Worm (Caenorhabditis elegans) whole organism, L4 larva: ENCODE results near the gene let-721.

ENCODE experiments used
- F37D6.2 ChIP-seq: sonication (generic microtip); optimal IDR thresholded peaks from 2 replicates; lab custom pipeline; 2016; ENCODE audit warnings: mild to moderate bottlenecking, missing genetic modification characterization, missing compliant biosample characterization
- F49E8.2 ChIP-seq: sonication (generic microtip); optimal IDR thresholded peaks from 2 replicates; lab custom pipeline; 2016; ENCODE audit warnings: missing compliant biosample characterization, mild to moderate bottlenecking, missing genetic modification characterization, borderline replicate concordance
- R02D3.7 ChIP-seq: fragments of 150-350 bp; sonication (generic microtip); optimal IDR thresholded peaks from 3 replicates; lab custom pipeline; 2014; ENCODE audit warnings: missing biosample characterization, missing genetic modification characterization
- T20F7.1 ChIP-seq: fragments of 200-800 bp; sonication (Bioruptor generic); optimal IDR thresholded peaks from 2 replicates; lab custom pipeline; 2018; ENCODE audit warnings: mild to moderate bottlenecking, missing genetic modification characterization, missing compliant biosample characterization
- Y105C5A.15 ChIP-seq: fragments of 200-800 bp; sonication (Bioruptor generic); IDR thresholded peaks from 2 replicates; pipeline ENCODE4 v1.3.6; 2022; ENCODE audit warnings: missing genetic modification characterization, missing compliant biosample characterization
- Y75B8A.6 ChIP-seq: fragments of 200-800 bp; sonication (Bioruptor generic); IDR thresholded peaks from 2 replicates; pipeline ENCODE4 v1.3.6; 2022; ENCODE audit warnings: missing genetic modification reagents, missing genetic modification characterization, missing compliant biosample characterization
- arid-1 ChIP-seq: fragments of 200-800 bp; sonication (Bioruptor generic); conservative IDR thresholded peaks from 2 replicates; pipeline ENCODE4 v1.3.6; 2022; ENCODE audit warnings: missing genetic modification reagents, missing genetic modification characterization, missing compliant biosample characterization
- ceh-32 ChIP-seq: sonication (generic microtip); optimal IDR thresholded peaks from 2 replicates; lab custom pipeline; 2016; ENCODE audit warnings: mild to moderate bottlenecking, missing genetic modification characterization, missing compliant biosample characterization; ENCODE audit not compliant: poor library complexity
- ceh-82 ChIP-seq: sonication (generic microtip); optimal IDR thresholded peaks from 2 replicates; lab custom pipeline; 2017; ENCODE audit warnings: missing biosample characterization, missing genetic modification characterization
- cey-2 ChIP-seq: sonication (generic microtip); optimal IDR thresholded peaks from 3 replicates; lab custom pipeline; 2017; ENCODE audit warnings: missing genetic modification characterization, mild to moderate bottlenecking, missing compliant biosample characterization, antibody characterized with exemption, borderline replicate concordance; ENCODE audit not compliant: insufficient read depth
- daf-16 ChIP-seq, 3 experiments: sonication (generic microtip); optimal IDR thresholded peaks; 2 replicates each; lab custom pipeline; 2016 to 2017; ENCODE audit warnings: missing genetic modification characterization in 3 of 3, missing genetic modification reagents in 3 of 3, mild to moderate bottlenecking in 2 of 3, missing compliant biosample characterization in 2 of 3, missing biosample characterization in 1 of 3, moderate library complexity in 1 of 3
- daf-19 ChIP-seq: fragments of 200-800 bp; sonication (Bioruptor generic); conservative IDR thresholded peaks from 2 replicates; pipeline ENCODE4 v1.3.6; 2022; ENCODE audit warnings: missing genetic modification characterization, missing compliant biosample characterization
- dmd-6 ChIP-seq: fragments of 200-800 bp; sonication (Bioruptor generic); IDR thresholded peaks from 2 replicates; pipeline ENCODE4 v1.3.6; 2022; ENCODE audit warnings: missing genetic modification reagents, missing genetic modification characterization, missing compliant biosample characterization
- dpl-1 ChIP-seq: fragments of 150-350 bp; optimal IDR thresholded peaks from 2 replicates; lab custom pipeline; 2014; ENCODE audit warnings: missing biosample characterization, missing genetic modification reagents, missing genetic modification characterization
- duxl-1 ChIP-seq: sonication (generic microtip); optimal IDR thresholded peaks from 2 replicates; lab custom pipeline; 2016; ENCODE audit warnings: mild to moderate bottlenecking, missing genetic modification characterization, moderate library complexity, missing compliant biosample characterization; ENCODE audit not compliant: poor library complexity
- dve-1 ChIP-seq: sonication (generic microtip); optimal IDR thresholded peaks from 2 replicates; lab custom pipeline; 2017; ENCODE audit warnings: antibody characterized with exemption, mild to moderate bottlenecking, missing genetic modification characterization, missing compliant biosample characterization; ENCODE audit not compliant: insufficient read depth
- egl-27 ChIP-seq: sonication (generic microtip); optimal IDR thresholded peaks from 3 replicates; lab custom pipeline; 2017; ENCODE audit warnings: missing biosample characterization, missing genetic modification reagents, missing genetic modification characterization
- fos-1 ChIP-seq: fragments of 150-350 bp; optimal IDR thresholded peaks from 2 replicates; lab custom pipeline; 2014; ENCODE audit warnings: missing biosample characterization, missing genetic modification characterization
- gei-8 ChIP-seq: fragments of 200-800 bp; sonication (Bioruptor generic); optimal IDR thresholded peaks from 2 replicates; lab custom pipeline; 2018; ENCODE audit warnings: mild to moderate bottlenecking, missing genetic modification characterization, missing compliant biosample characterization
- jun-1 ChIP-seq: fragments of 150-350 bp; optimal IDR thresholded peaks from 2 replicates; lab custom pipeline; 2014; ENCODE audit warnings: missing biosample characterization, missing genetic modification reagents, missing genetic modification characterization
- lin-15B ChIP-seq: fragments of 150-350 bp; sonication (generic microtip); optimal IDR thresholded peaks from 3 replicates; lab custom pipeline; 2014; ENCODE audit warnings: missing biosample characterization, missing genetic modification characterization
- lin-39 ChIP-seq: fragments of 150-350 bp; optimal IDR thresholded peaks from 2 replicates; lab custom pipeline; 2014; ENCODE audit warnings: missing biosample characterization, missing genetic modification reagents, missing genetic modification characterization
- lsy-2 ChIP-seq, 2 experiments: fragments of 150-350 bp in 1 of 2; sonication (generic microtip) in 1 of 2; optimal IDR thresholded peaks; 2 replicates each; lab custom pipeline; 2014 to 2017; ENCODE audit warnings: missing biosample characterization in 2 of 2, missing genetic modification characterization in 2 of 2
- madf-5 ChIP-seq, 2 experiments: fragments of 200-800 bp; sonication (Bioruptor generic); IDR thresholded peaks; 2 replicates each; pipeline ENCODE4 v1.3.6; 2022; ENCODE audit warnings: missing compliant biosample characterization in 2 of 2, missing genetic modification characterization in 2 of 2
- mdl-1 ChIP-seq, 2 experiments: fragments of 150-350 bp in 1 of 2; sonication (generic microtip) in 1 of 2; optimal IDR thresholded peaks; 2 replicates each; lab custom pipeline; 2014 to 2017; ENCODE audit warnings: missing biosample characterization in 2 of 2, missing genetic modification characterization in 2 of 2
- mep-1 ChIP-seq: fragments of 150-350 bp; sonication (generic microtip); optimal IDR thresholded peaks from 3 replicates; lab custom pipeline; 2014; ENCODE audit warnings: missing biosample characterization, missing genetic modification characterization
- nhr-10 ChIP-seq: fragments of 150-350 bp; optimal IDR thresholded peaks from 2 replicates; lab custom pipeline; 2014; ENCODE audit warnings: missing biosample characterization, missing genetic modification characterization
- nhr-111 ChIP-seq: fragments of 200-800 bp; sonication (Bioruptor generic); optimal IDR thresholded peaks from 2 replicates; lab custom pipeline; 2018; ENCODE audit warnings: mild to moderate bottlenecking, missing genetic modification characterization, missing compliant biosample characterization
- nhr-237 ChIP-seq: sonication (generic microtip); optimal IDR thresholded peaks from 2 replicates; lab custom pipeline; 2017; ENCODE audit warnings: missing biosample characterization, missing genetic modification characterization
- nhr-28 ChIP-seq: fragments of 150-350 bp; optimal IDR thresholded peaks from 2 replicates; lab custom pipeline; 2014; ENCODE audit warnings: missing biosample characterization, missing genetic modification characterization
- nhr-42 ChIP-seq: fragments of 200-800 bp; sonication (Bioruptor generic); IDR thresholded peaks from 2 replicates; pipeline ENCODE4 v1.3.6; 2022; ENCODE audit warnings: missing genetic modification characterization, missing compliant biosample characterization
- nhr-76 ChIP-seq: fragments of 150-350 bp; optimal IDR thresholded peaks from 2 replicates; lab custom pipeline; 2014; ENCODE audit warnings: missing biosample characterization, missing genetic modification characterization
- pha-4 ChIP-seq, 2 experiments: fragments of 150-350 bp in 1 of 2; fragments of 200-800 bp in 1 of 2; sonication (Bioruptor generic) in 1 of 2; IDR thresholded peaks in 1 of 2; optimal IDR thresholded peaks in 1 of 2; 2 replicates each; pipeline versions ENCODE4 v1.3.6 to Lab custom; 2014 to 2022; ENCODE audit warnings: missing genetic modification characterization in 2 of 2, missing genetic modification reagents in 2 of 2, missing biosample characterization in 1 of 2, missing compliant biosample characterization in 1 of 2
- sdz-12 ChIP-seq: fragments of 200-800 bp; sonication (Bioruptor generic); optimal IDR thresholded peaks from 2 replicates; lab custom pipeline; 2018; ENCODE audit warnings: mild to moderate bottlenecking, missing genetic modification characterization, missing compliant biosample characterization
- set-16 ChIP-seq: fragments of 200-800 bp; sonication (Bioruptor generic); IDR thresholded peaks from 2 replicates; pipeline ENCODE4 v1.3.6; 2022; ENCODE audit warnings: missing genetic modification reagents, missing genetic modification characterization, missing compliant biosample characterization
- skn-1 ChIP-seq: fragments of 150-350 bp; optimal IDR thresholded peaks from 2 replicates; lab custom pipeline; 2014; ENCODE audit warnings: missing biosample characterization, missing genetic modification characterization
- snpc-1.2 ChIP-seq: fragments of 200-800 bp; sonication (Bioruptor generic); IDR thresholded peaks from 2 replicates; pipeline ENCODE4 v1.3.6; 2022; ENCODE audit warnings: missing genetic modification reagents, missing genetic modification characterization, missing compliant biosample characterization
- spr-3 ChIP-seq: fragments of 200-800 bp; sonication (Bioruptor generic); optimal IDR thresholded peaks from 2 replicates; lab custom pipeline; 2018; ENCODE audit warnings: mild to moderate bottlenecking, missing genetic modification characterization, missing compliant biosample characterization
- unc-130 ChIP-seq: sonication (generic microtip); optimal IDR thresholded peaks from 2 replicates; lab custom pipeline; 2016; ENCODE audit warnings: missing genetic modification reagents, missing genetic modification characterization, missing compliant biosample characterization
- unc-62 ChIP-seq, 3 experiments: fragments of 150-350 bp in 1 of 3; sonication (generic microtip); optimal IDR thresholded peaks in 2 of 3; peaks in 1 of 3; 1 replicate in 1 of 3; 2 replicates in 2 of 3; lab custom pipeline; 2014 to 2017; ENCODE audit warnings: missing biosample characterization in 3 of 3, missing genetic modification characterization in 3 of 3, missing genetic modification reagents in 3 of 3, missing genotype in 1 of 3
- vab-7 ChIP-seq: fragments of 200-800 bp; sonication (Bioruptor generic); IDR thresholded peaks from 2 replicates; pipeline ENCODE4 v1.3.6; 2022; ENCODE audit warnings: missing genetic modification reagents, missing genetic modification characterization, missing compliant biosample characterization

Gene let-721

ce11 chrIII:6415306-6415973 lies 31.3 kb downstream of the let-721 start, which contains the start of gene nas-4 (continued):
- TF ChIP-seq sdz-12 (GFP tag; lab: Kevin White, UChicago), result no peak
- TF ChIP-seq mep-1, result peak; percentile 71
- TF ChIP-seq F37D6.2, result no peak
- TF ChIP-seq daf-19 (GFP tag; lab: Robert Waterston, UW), result no peak
- no peak for TF ChIP-seq dpl-1 (GFP tag; lab: Kevin White, UChicago)
- no peak for TF ChIP-seq spr-3 (GFP tag; lab: Kevin White, UChicago)
- peak; percentile 0 for TF ChIP-seq gei-8 (GFP tag; lab: Kevin White, UChicago)
- peak; percentile 70 for TF ChIP-seq nhr-10
- no peak for TF ChIP-seq egl-27 (tag; lab: Kevin White, UChicago)
- TF ChIP-seq lsy-2 (tag; optimal IDR thresholded peaks at IDR 0.05; lab: Kevin White, UChicago), result no peak
- no peak for TF ChIP-seq nhr-237 (tag; lab: Kevin White, UChicago)
- no peak for TF ChIP-seq jun-1
- no peak for TF ChIP-seq Y75B8A.6 (GFP tag; lab: Robert Waterston, UW)
- peak; percentile 28 for TF ChIP-seq fos-1 (tag; lab: Kevin White, UChicago)
- no peak for TF ChIP-seq lin-39 (tag; lab: Kevin White, UChicago)
- no peak for TF ChIP-seq ceh-32 (tag; lab: Kevin White, UChicago)
- TF ChIP-seq arid-1, result 0 out of 2 replicates have a peak, but pooled peaks have one; percentile 18
- no peak for TF ChIP-seq snpc-1.2
- TF ChIP-seq nhr-42 (GFP tag; lab: Robert Waterston, UW), result no peak
- TF ChIP-seq set-16 (GFP tag; lab: Robert Waterston, UW), result no peak
- TF ChIP-seq unc-62 (GFP tag; optimal IDR thresholded peaks at IDR 0.05 in 1 of 2; lab: Kevin White, UChicago), result peak in 1 of 2 experiments; percentile 56
- TF ChIP-seq unc-62 (tag; optimal IDR thresholded peaks at IDR 0.05; lab: Kevin White, UChicago), result no peak
- no peak for TF ChIP-seq cey-2 (tag; lab: Kevin White, UChicago)
- TF ChIP-seq daf-16 (GFP tag; optimal IDR thresholded peaks at IDR 0.05; lab: Kevin White, UChicago), result no peak
- no peak for TF ChIP-seq daf-16 (tag; optimal IDR thresholded peaks at IDR 0.05; lab: Kevin White, UChicago)
- no peak for TF ChIP-seq vab-7 (GFP tag; lab: Robert Waterston, UW)
- TF ChIP-seq Y105C5A.15, result no peak
- TF ChIP-seq mdl-1 (tag; optimal IDR thresholded peaks at IDR 0.05; lab: Kevin White, UChicago), result no peak
- TF ChIP-seq ceh-82 (tag; lab: Kevin White, UChicago), result no peak
- no peak for TF ChIP-seq lin-15B (tag; lab: Kevin White, UChicago)
- TF ChIP-seq F49E8.2 (tag; lab: Kevin White, UChicago), result no peak
- TF ChIP-seq nhr-111 (GFP tag; lab: Kevin White, UChicago), result no peak
- no peak for TF ChIP-seq T20F7.1 (GFP tag; lab: Kevin White, UChicago)
- TF ChIP-seq skn-1 (tag; lab: Kevin White, UChicago), result no peak

ce11 chrIII:6411914-6412313 lies 34.8 kb downstream of the let-721 start, which contains the start of gene C05D11.5:
C05D11.5 (minus strand) TSS chrIII:6412014.
- TF ChIP-seq madf-5 (GFP tag; IDR thresholded peaks at IDR 0.05; lab: Robert Waterston, UW) (no peak), unc-130 (no peak), arid-1 (no peak), duxl-1 (tag; lab: Kevin White, UChicago) (no peak), nhr-76 (no peak)

- TF ChIP-seq lsy-2 (tag; optimal IDR thresholded peaks at IDR 0.05; lab: Kevin White, UChicago) (peak in 1 of 2 experiments; percentile 16), dmd-6 (GFP tag; lab: Robert Waterston, UW) (peak; percentile 15; the same call in 1 of the 2 replicates), nhr-28 (tag; lab: Kevin White, UChicago) (peak; percentile 36), T20F7.1 (GFP tag; lab: Kevin White, UChicago) (peak; percentile 35), sdz-12 (GFP tag; lab: Kevin White, UChicago) (no peak), nhr-42 (GFP tag; lab: Robert Waterston, UW) (no peak), dve-1 (tag; lab: Kevin White, UChicago) (peak; percentile 24), R02D3.7 (tag; lab: Kevin White, UChicago) (peak; percentile 14), pha-4 (GFP tag; IDR thresholded peaks at IDR 0.05; lab: Robert Waterston, UW) (no peak), pha-4 (tag; optimal IDR thresholded peaks at IDR 0.05; lab: Kevin White, UChicago) (no peak)
These were observed 35.3 kb downstream of the let-721 start for ce11 chrIII:6411430-6411829.
